Fruit fly (Drosophila melanogaster) whole organism, embryonic: ENCODE measurements around the gene Gga.

ENCODE experiments used
- BtbVII ChIP-seq: fragments of 200-800 bp; sonication (Bioruptor generic); optimal IDR thresholded peaks from 3 replicates; lab custom pipeline; 2017; ENCODE audit warnings: missing biosample characterization, mild to moderate bottlenecking, missing genetic modification characterization
- CG10321 ChIP-seq: fragments of 200-800 bp; sonication (Bioruptor generic); IDR thresholded peaks from 2 replicates; pipeline ENCODE4 v1.3.6; 2022; ENCODE audit warnings: missing biosample characterization, missing genetic modification characterization
- CG10565 ChIP-seq: fragments of 200-800 bp; sonication (Bioruptor generic); optimal IDR thresholded peaks from 3 replicates; lab custom pipeline; 2016; ENCODE audit warnings: missing biosample characterization, mild to moderate bottlenecking, missing genetic modification characterization
- CG10959 ChIP-seq: fragments of 200-800 bp; sonication (Bioruptor generic); IDR thresholded peaks from 2 replicates; pipeline ENCODE4 v1.3.6; 2022; ENCODE audit warnings: missing biosample characterization, missing genetic modification characterization
- CG11456 ChIP-seq: fragments of 200-800 bp; sonication (Bioruptor generic); IDR thresholded peaks from 3 replicates; pipeline ENCODE4 v1.3.6; 2022; ENCODE audit warnings: missing biosample characterization, missing genetic modification characterization
- CG12104 ChIP-seq: fragments of 200-800 bp; sonication (Bioruptor generic); optimal IDR thresholded peaks from 3 replicates; lab custom pipeline; 2016; ENCODE audit warnings: missing biosample characterization, missing genetic modification characterization
- CG12391 ChIP-seq: fragments of 200-800 bp; sonication (Bioruptor generic); optimal IDR thresholded peaks from 3 replicates; lab custom pipeline; 2018; ENCODE audit warnings: missing biosample characterization, mild to moderate bottlenecking, missing genetic modification characterization, moderate library complexity
- CG13287 ChIP-seq: fragments of 200-800 bp; sonication (Bioruptor generic); IDR thresholded peaks from 2 replicates; pipeline ENCODE4 v1.3.6; 2022; ENCODE audit warnings: missing biosample characterization, missing genetic modification characterization; ENCODE audit not compliant: partially characterized antibody
- CG13296 ChIP-seq: fragments of 200-800 bp; sonication (Bioruptor generic); optimal IDR thresholded peaks from 3 replicates; lab custom pipeline; 2018; ENCODE audit warnings: missing biosample characterization, mild to moderate bottlenecking, missing genetic modification characterization
- CG13775 ChIP-seq: fragments of 200-800 bp; sonication (Bioruptor generic); optimal IDR thresholded peaks from 3 replicates; lab custom pipeline; 2017; ENCODE audit warnings: missing biosample characterization, mild to moderate bottlenecking, missing genetic modification characterization
- CG15696 ChIP-seq: fragments of 200-800 bp; sonication (Bioruptor generic); optimal IDR thresholded peaks from 2 replicates; lab custom pipeline; 2019; ENCODE audit warnings: missing biosample characterization, mild to moderate bottlenecking, missing genetic modification characterization, moderate library complexity
- CG17186 ChIP-seq: fragments of 200-800 bp; sonication (Bioruptor generic); optimal IDR thresholded peaks from 3 replicates; lab custom pipeline; 2017; ENCODE audit warnings: missing biosample characterization, missing genetic modification reagents, missing genetic modification characterization
- CG17802 ChIP-seq: fragments of 200-800 bp; sonication (Bioruptor generic); optimal IDR thresholded peaks from 2 replicates; lab custom pipeline; 2018; ENCODE audit warnings: missing biosample characterization, mild to moderate bottlenecking, missing genetic modification characterization, moderate library complexity
- CG18011 ChIP-seq: fragments of 200-800 bp; sonication (Bioruptor generic); optimal IDR thresholded peaks from 2 replicates; lab custom pipeline; 2017; ENCODE audit warnings: missing biosample characterization, missing genetic modification characterization, mild to moderate bottlenecking, moderate library complexity, missing genotype
- CG2678 ChIP-seq: fragments of 200-800 bp; sonication (Bioruptor generic); optimal IDR thresholded peaks from 3 replicates; lab custom pipeline; 2019; ENCODE audit warnings: missing biosample characterization, mild to moderate bottlenecking, missing genetic modification characterization, moderate library complexity
- CG30431 ChIP-seq: fragments of 200-800 bp; sonication (Bioruptor generic); optimal IDR thresholded peaks from 2 replicates; lab custom pipeline; 2017; ENCODE audit warnings: missing biosample characterization, missing genetic modification characterization
- CG34376 ChIP-seq: fragments of 200-800 bp; sonication (Bioruptor generic); optimal IDR thresholded peaks from 2 replicates; lab custom pipeline; 2018; ENCODE audit warnings: missing biosample characterization, mild to moderate bottlenecking, missing genetic modification characterization
- CG4424 ChIP-seq: fragments of 200-800 bp; sonication (Bioruptor generic); optimal IDR thresholded peaks from 3 replicates; lab custom pipeline; 2016; ENCODE audit warnings: missing biosample characterization, missing genetic modification characterization
- CG7963 ChIP-seq: fragments of 200-800 bp; sonication (Bioruptor generic); IDR thresholded peaks from 3 replicates; pipeline ENCODE4 v1.3.6; 2022; ENCODE audit warnings: missing biosample characterization, missing genetic modification characterization; ENCODE audit not compliant: partially characterized antibody
- CG8478 ChIP-seq: fragments of >200 bp; optimal IDR thresholded peaks from 2 replicates; lab custom pipeline; 2018
- Dbx ChIP-seq: fragments of 200-800 bp; sonication (Bioruptor generic); IDR thresholded peaks from 3 replicates; pipeline ENCODE4 v1.3.6; 2022; ENCODE audit warnings: missing biosample characterization, missing genetic modification characterization
- Dll ChIP-seq: fragments of 200-800 bp; sonication (Bioruptor generic); IDR thresholded peaks from 4 replicates; pipeline ENCODE4 v1.3.6; 2022; ENCODE audit warnings: missing biosample characterization, missing genetic modification characterization; ENCODE audit not compliant: partially characterized antibody
- Doc3 ChIP-seq: fragments of 200-800 bp; sonication (Bioruptor generic); IDR thresholded peaks from 3 replicates; pipeline ENCODE4 v1.3.6; 2022; ENCODE audit warnings: missing biosample characterization, missing genetic modification characterization; ENCODE audit not compliant: partially characterized antibody
- Fer1 ChIP-seq: fragments of 200-800 bp; sonication (Bioruptor generic); optimal IDR thresholded peaks from 2 replicates; lab custom pipeline; 2017; ENCODE audit warnings: missing biosample characterization, mild to moderate bottlenecking, missing genetic modification characterization
- HHEX ChIP-seq: fragments of 200-800 bp; sonication (Bioruptor generic); optimal IDR thresholded peaks from 3 replicates; lab custom pipeline; 2017; ENCODE audit warnings: missing biosample characterization, mild to moderate bottlenecking, missing genetic modification characterization, missing genetic modification reagents
- Hr39 ChIP-seq: fragments of >200 bp; optimal IDR thresholded peaks from 2 replicates; lab custom pipeline; 2017
- Oaz ChIP-seq: fragments of 200-800 bp; sonication (Bioruptor generic); IDR thresholded peaks from 2 replicates; pipeline ENCODE4 v1.3.6; 2022; ENCODE audit warnings: missing biosample characterization, missing genetic modification characterization
- Pdp1 ChIP-seq, 2 experiments: fragments of 200-800 bp; sonication (Bioruptor generic); optimal IDR thresholded peaks; 3 replicates each; lab custom pipeline; 2016; ENCODE audit warnings: missing biosample characterization in 2 of 2, missing genetic modification characterization in 2 of 2, mild to moderate bottlenecking in 1 of 2, moderate library complexity in 1 of 2
- Rx ChIP-seq: fragments of 200-800 bp; sonication (Bioruptor generic); IDR thresholded peaks from 2 replicates; pipeline ENCODE4 v1.3.6; 2022; ENCODE audit warnings: missing biosample characterization, missing genetic modification characterization
- Sox100B ChIP-seq: fragments of 200-800 bp; sonication (Bioruptor generic); optimal IDR thresholded peaks from 3 replicates; lab custom pipeline; 2018; ENCODE audit warnings: missing biosample characterization, mild to moderate bottlenecking, missing genetic modification characterization
- Sry-β ChIP-seq: fragments of 200-800 bp; sonication (Bioruptor generic); optimal IDR thresholded peaks from 2 replicates; lab custom pipeline; 2018; ENCODE audit warnings: missing biosample characterization, mild to moderate bottlenecking, missing genetic modification characterization, moderate library complexity
- Tbp ChIP-seq: fragments of >200 bp; optimal IDR thresholded peaks from 2 replicates; lab custom pipeline; 2018; ENCODE audit warnings: missing biosample characterization, missing genetic modification characterization
- Xbp1 ChIP-seq: fragments of 200-800 bp; sonication (Bioruptor generic); optimal IDR thresholded peaks from 3 replicates; lab custom pipeline; 2016; ENCODE audit warnings: missing biosample characterization, mild to moderate bottlenecking, missing genetic modification characterization
- ase ChIP-seq: fragments of 200-800 bp; sonication (Bioruptor generic); IDR thresholded peaks from 3 replicates; pipeline ENCODE4 v1.3.6; 2022; ENCODE audit warnings: missing biosample characterization, missing genetic modification characterization
- ash1 ChIP-seq: fragments of 200-800 bp; sonication (Bioruptor generic); optimal IDR thresholded peaks from 2 replicates; lab custom pipeline; 2018; ENCODE audit warnings: missing biosample characterization, mild to moderate bottlenecking, missing genetic modification characterization
- az2 ChIP-seq: fragments of 200-800 bp; sonication (Bioruptor generic); optimal IDR thresholded peaks from 3 replicates; lab custom pipeline; 2016; ENCODE audit warnings: missing biosample characterization, missing genetic modification characterization
- cato ChIP-seq: fragments of 200-800 bp; sonication (Bioruptor generic); optimal IDR thresholded peaks from 2 replicates; lab custom pipeline; 2016; ENCODE audit warnings: missing biosample characterization, missing genetic modification characterization, borderline replicate concordance
- cg ChIP-seq: fragments of 200-800 bp; sonication (Bioruptor generic); optimal IDR thresholded peaks from 3 replicates; lab custom pipeline; 2019; ENCODE audit warnings: missing biosample characterization, mild to moderate bottlenecking, missing genetic modification characterization, moderate library complexity
- chinmo ChIP-seq: fragments of 200-800 bp; sonication (Bioruptor generic); IDR thresholded peaks from 4 replicates; pipeline ENCODE4 v1.3.6; 2022; ENCODE audit warnings: missing biosample characterization, missing genetic modification characterization; ENCODE audit not compliant: partially characterized antibody
- exex ChIP-seq: fragments of 200-800 bp; sonication (Bioruptor generic); optimal IDR thresholded peaks from 4 replicates; lab custom pipeline; 2018; ENCODE audit warnings: missing biosample characterization, mild to moderate bottlenecking, missing genetic modification characterization, moderate library complexity
- ftz-f1 ChIP-seq: fragments of 200-800 bp; sonication (Bioruptor generic); optimal IDR thresholded peaks from 2 replicates; lab custom pipeline; 2016; ENCODE audit warnings: missing biosample characterization, missing genetic modification characterization
- gcm2 ChIP-seq: fragments of 200-800 bp; sonication (Bioruptor generic); optimal IDR thresholded peaks from 2 replicates; lab custom pipeline; 2016; ENCODE audit warnings: missing biosample characterization, missing genetic modification characterization
- ken ChIP-seq: fragments of 200-800 bp; sonication (Bioruptor generic); IDR thresholded peaks from 3 replicates; pipeline ENCODE4 v1.3.6; 2022; ENCODE audit warnings: missing biosample characterization, missing genetic modification characterization
- kni ChIP-seq: fragments of 200-800 bp; sonication (Bioruptor generic); optimal IDR thresholded peaks from 3 replicates; lab custom pipeline; 2017; ENCODE audit warnings: mild to moderate bottlenecking, missing biosample characterization, missing genetic modification reagents, missing genetic modification characterization
- mld ChIP-seq: fragments of 200-800 bp; sonication (Bioruptor generic); IDR thresholded peaks from 3 replicates; pipeline ENCODE4 v1.3.6; 2022; ENCODE audit warnings: missing biosample characterization, missing genetic modification characterization; ENCODE audit not compliant: partially characterized antibody
- slbo ChIP-seq: fragments of 200-800 bp; sonication (Bioruptor generic); IDR thresholded peaks from 2 replicates; pipeline ENCODE4 v1.3.6; 2022; ENCODE audit warnings: missing biosample characterization, missing genetic modification characterization
- sna ChIP-seq: fragments of 200-800 bp; sonication (Bioruptor generic); IDR thresholded peaks from 2 replicates; pipeline ENCODE4 v1.3.6; 2022; ENCODE audit warnings: missing biosample characterization, missing genetic modification characterization; ENCODE audit not compliant: partially characterized antibody
- stwl ChIP-seq: fragments of 200-800 bp; sonication (Bioruptor generic); optimal IDR thresholded peaks from 3 replicates; lab custom pipeline; 2018; ENCODE audit warnings: missing biosample characterization, mild to moderate bottlenecking, missing genetic modification characterization, moderate library complexity
- sug ChIP-seq: fragments of 200-800 bp; optimal IDR thresholded peaks from 2 replicates; lab custom pipeline; 2019; ENCODE audit warnings: missing biosample characterization, mild to moderate bottlenecking, missing genetic modification characterization, moderate library complexity
- tin ChIP-seq: fragments of 200-800 bp; sonication (Bioruptor generic); optimal IDR thresholded peaks from 3 replicates; lab custom pipeline; 2016; ENCODE audit warnings: missing biosample characterization, missing genetic modification characterization
- wek ChIP-seq: fragments of 200-800 bp; sonication (Bioruptor generic); optimal IDR thresholded peaks from 3 replicates; lab custom pipeline; 2018; ENCODE audit warnings: missing biosample characterization, mild to moderate bottlenecking, missing genetic modification characterization, moderate library complexity

Gene Gga

DNA sequence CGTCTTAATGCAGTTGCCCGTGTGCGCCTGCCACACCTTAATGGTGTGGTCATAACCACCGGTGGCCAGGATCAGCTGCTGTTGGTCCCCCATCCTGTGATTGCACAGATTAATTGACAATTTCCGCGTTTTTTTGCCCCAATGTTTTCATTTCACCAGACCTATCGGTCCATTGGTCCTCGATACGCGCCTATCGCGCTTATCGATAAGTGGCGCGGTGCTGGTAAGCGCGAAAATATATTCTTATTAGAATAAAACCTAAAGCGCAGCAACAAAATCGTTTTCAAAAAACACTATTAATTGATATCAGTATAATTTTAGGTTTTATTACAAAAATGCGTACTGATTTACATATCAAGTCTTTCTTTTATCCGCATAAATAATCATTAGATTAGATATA, 5.0 kb downstream of the Gga start, which contains the start of gene Lst8 (continued):
- TF ChIP-seq wek (GFP tag; lab: Kevin White, UChicago): no peak
- TF ChIP-seq exex (tag; lab: Kevin White, UChicago): no peak
- no peak for TF ChIP-seq kni
- peak; percentile 54; the same call in 1 of the 3 replicates for TF ChIP-seq Doc3 (GFP tag; lab: Robert Waterston, UW)
- TF ChIP-seq sna: peak; percentile 71
- TF ChIP-seq CG10321 (GFP tag; lab: Robert Waterston, UW): no peak
- TF ChIP-seq ash1 (GFP tag; lab: Kevin White, UChicago): no peak
- TF ChIP-seq CG13287 (GFP tag; lab: Robert Waterston, UW): peak; percentile 82
- TF ChIP-seq CG17802 (tag; lab: Kevin White, UChicago): no peak
- TF ChIP-seq stwl (tag; lab: Kevin White, UChicago): peak; percentile 69
- TF ChIP-seq Tbp (GFP tag; lab: Kevin White, UChicago): no peak
- TF ChIP-seq Xbp1 (GFP tag; lab: Kevin White, UChicago): no peak
- no peak for TF ChIP-seq HHEX (GFP tag; lab: Kevin White, UChicago)
- no peak for TF ChIP-seq CG2678
- TF ChIP-seq CG12391 (tag; lab: Kevin White, UChicago): no peak
- no peak for TF ChIP-seq CG18011 (GFP tag; lab: Kevin White, UChicago)
- no peak for TF ChIP-seq gcm2 (GFP tag; lab: Kevin White, UChicago)
- no peak for TF ChIP-seq cg (GFP tag; lab: Kevin White, UChicago)
- TF ChIP-seq mld (GFP tag; lab: Robert Waterston, UW): 0 out of 3 replicates have a peak, but pooled peaks have one; percentile 46
- no peak for TF ChIP-seq CG13296 (GFP tag; lab: Kevin White, UChicago)
- no peak for TF ChIP-seq sug (tag; lab: Kevin White, UChicago)
- no peak for TF ChIP-seq ase
- peak; percentile 2 for TF ChIP-seq Fer1
- no peak for TF ChIP-seq Oaz (GFP tag; lab: Robert Waterston, UW)
- TF ChIP-seq slbo (GFP tag; lab: Robert Waterston, UW): no peak; the same call in 1 of the 2 replicates
- no peak for TF ChIP-seq CG34376 (GFP tag; lab: Kevin White, UChicago)
- TF ChIP-seq Hr39: no peak
- TF ChIP-seq BtbVII (GFP tag; lab: Kevin White, UChicago): no peak
- no peak for TF ChIP-seq CG12104 (GFP tag; lab: Kevin White, UChicago)
- no peak for TF ChIP-seq CG30431 (GFP tag; lab: Kevin White, UChicago)
- TF ChIP-seq CG10565 (GFP tag; lab: Kevin White, UChicago): no peak
- TF ChIP-seq CG11456 (GFP tag; lab: Robert Waterston, UW): no peak
- no peak for TF ChIP-seq ftz-f1 (GFP tag; lab: Kevin White, UChicago)
- TF ChIP-seq Pdp1 (GFP tag; optimal IDR thresholded peaks at IDR 0.05; lab: Kevin White, UChicago): peak in 1 of 2 experiments; percentile 12
- no peak for TF ChIP-seq Sox100B
- no peak for TF ChIP-seq Dbx (GFP tag; lab: Robert Waterston, UW)
- peak; percentile 18 for TF ChIP-seq CG17186 (GFP tag; lab: Kevin White, UChicago)
- peak; percentile 61; the same call in 3 of the 4 replicates for TF ChIP-seq Dll (GFP tag; lab: Robert Waterston, UW)
- TF ChIP-seq CG7963 (GFP tag; lab: Robert Waterston, UW): peak; percentile 68
- TF ChIP-seq az2: no peak
- TF ChIP-seq CG8478 (lab: Kevin White, UChicago): no peak
- no peak for TF ChIP-seq Sry-β (GFP tag; lab: Kevin White, UChicago)
- TF ChIP-seq CG4424 (GFP tag; lab: Kevin White, UChicago): no peak
- TF ChIP-seq CG15696 (tag; lab: Kevin White, UChicago): no peak
- TF ChIP-seq cato (GFP tag; lab: Kevin White, UChicago): no peak
- no peak for TF ChIP-seq CG10959 (GFP tag; lab: Robert Waterston, UW)
- no peak for TF ChIP-seq CG13775
- no peak for TF ChIP-seq ken (GFP tag; lab: Robert Waterston, UW)
- 0 out of 4 replicates have a peak, but pooled peaks have one; percentile 47 for TF ChIP-seq chinmo
- TF ChIP-seq tin (GFP tag; lab: Kevin White, UChicago): no peak
- no peak for TF ChIP-seq Rx (GFP tag; lab: Robert Waterston, UW)
